Worm (Caenorhabditis elegans) whole organism, young adult: ENCODE results near the gene K10G6.9.

Experiments used
- C06A6.2 ChIP-seq: fragments of 200-800 bp; sonication (Bioruptor generic); conservative IDR thresholded peaks from 2 replicates; pipeline ENCODE4 v1.3.6; 2022; ENCODE audit warnings: missing genetic modification characterization, missing compliant biosample characterization
- F22D6.2 ChIP-seq: sonication (generic microtip); optimal IDR thresholded peaks from 2 replicates; lab custom pipeline; 2016; ENCODE audit warnings: mild to moderate bottlenecking, missing genetic modification characterization, missing compliant biosample characterization
- F37B4.10 ChIP-seq: fragments of 200-800 bp; sonication (Bioruptor generic); IDR thresholded peaks from 2 replicates; pipeline ENCODE4 v1.3.6; 2022; ENCODE audit warnings: missing genetic modification characterization, missing compliant biosample characterization
- F39B2.1 ChIP-seq: fragments of 200-800 bp; sonication (Bioruptor generic); IDR thresholded peaks from 2 replicates; pipeline ENCODE4 v1.3.6; 2022; ENCODE audit warnings: missing genetic modification reagents, missing genetic modification characterization, missing compliant biosample characterization
- T07F8.4 ChIP-seq: sonication (generic microtip); optimal IDR thresholded peaks from 2 replicates; lab custom pipeline; 2016; ENCODE audit warnings: mild to moderate bottlenecking, missing genetic modification characterization, moderate library complexity, missing compliant biosample characterization
- Y53F4B.3 ChIP-seq: fragments of 200-800 bp; sonication (Bioruptor generic); IDR thresholded peaks from 2 replicates; pipeline ENCODE4 v1.3.6; 2022; ENCODE audit warnings: missing genetic modification reagents, missing genetic modification characterization, missing compliant biosample characterization
- Y53G8AR.9 ChIP-seq: fragments of 200-800 bp; sonication (Bioruptor generic); conservative IDR thresholded peaks from 2 replicates; pipeline ENCODE4 v1.3.6; 2022; ENCODE audit warnings: missing genetic modification reagents, missing genetic modification characterization, missing compliant biosample characterization
- Y67H2A.10 ChIP-seq: fragments of 200-800 bp; sonication (Bioruptor generic); conservative IDR thresholded peaks from 2 replicates; pipeline ENCODE4 v1.3.6; 2022; ENCODE audit warnings: missing genetic modification reagents, missing genetic modification characterization, missing compliant biosample characterization
- Y95B8A.8 ChIP-seq: fragments of 200-800 bp; sonication (Bioruptor generic); IDR thresholded peaks from 2 replicates; pipeline ENCODE4 v1.3.6; 2022; ENCODE audit warnings: missing genetic modification reagents, missing genetic modification characterization, missing compliant biosample characterization
- akir-1 ChIP-seq: fragments of 200-800 bp; sonication (Bioruptor generic); optimal IDR thresholded peaks from 2 replicates; lab custom pipeline; 2018; ENCODE audit warnings: mild to moderate bottlenecking, missing genetic modification characterization, moderate library complexity, missing compliant biosample characterization
- ceh-27 ChIP-seq: fragments of 200-800 bp; sonication (Bioruptor generic); optimal IDR thresholded peaks from 2 replicates; lab custom pipeline; 2018; ENCODE audit warnings: mild to moderate bottlenecking, missing genetic modification characterization, moderate library complexity, missing compliant biosample characterization
- chd-7 ChIP-seq: sonication (generic microtip); optimal IDR thresholded peaks from 2 replicates; lab custom pipeline; 2016; ENCODE audit warnings: mild to moderate bottlenecking, missing genetic modification characterization, moderate library complexity, missing compliant biosample characterization
- egrh-3 ChIP-seq: fragments of 200-800 bp; sonication (Bioruptor generic); IDR thresholded peaks from 2 replicates; pipeline ENCODE4 v1.3.6; 2022; ENCODE audit warnings: missing genetic modification reagents, missing genetic modification characterization, missing compliant biosample characterization
- him-1 ChIP-seq: sonication (generic microtip); optimal IDR thresholded peaks from 2 replicates; lab custom pipeline; 2016; ENCODE audit warnings: missing genotype, missing genetic modification reagents, missing genetic modification characterization, missing compliant biosample characterization
- hlh-12 ChIP-seq: sonication (generic microtip); optimal IDR thresholded peaks from 2 replicates; lab custom pipeline; 2016; ENCODE audit warnings: missing genetic modification characterization, missing compliant biosample characterization
- hlh-26 ChIP-seq: fragments of 200-800 bp; sonication (Bioruptor generic); conservative IDR thresholded peaks from 2 replicates; pipeline ENCODE4 v1.3.6; 2022; ENCODE audit warnings: missing genetic modification reagents, missing genetic modification characterization, missing compliant biosample characterization
- hmg-1.2 ChIP-seq: fragments of 200-800 bp; sonication (Bioruptor generic); IDR thresholded peaks from 2 replicates; pipeline ENCODE4 v1.3.6; 2022; ENCODE audit warnings: missing genetic modification reagents, missing genetic modification characterization, missing compliant biosample characterization
- hmg-20 ChIP-seq: fragments of 200-800 bp; sonication (Bioruptor generic); IDR thresholded peaks from 2 replicates; pipeline ENCODE4 v1.3.6; 2022; ENCODE audit warnings: missing genetic modification reagents, missing genetic modification characterization, missing compliant biosample characterization
- hsf-1 ChIP-seq: fragments of 200-800 bp; sonication (Bioruptor generic); IDR thresholded peaks from 2 replicates; pipeline ENCODE4 v1.3.6; 2022; ENCODE audit warnings: missing genetic modification reagents, missing genetic modification characterization, missing compliant biosample characterization
- let-526 ChIP-seq: fragments of 200-800 bp; sonication (Bioruptor generic); IDR thresholded peaks from 2 replicates; pipeline ENCODE4 v1.3.6; 2022; ENCODE audit warnings: missing genetic modification reagents, missing genetic modification characterization, missing compliant biosample characterization
- lin-54 ChIP-seq: fragments of 200-800 bp; sonication (Bioruptor generic); optimal IDR thresholded peaks from 2 replicates; lab custom pipeline; 2018; ENCODE audit warnings: mild to moderate bottlenecking, missing genetic modification characterization, missing compliant biosample characterization
- lsy-27 ChIP-seq: sonication (generic microtip); optimal IDR thresholded peaks from 2 replicates; lab custom pipeline; 2017; ENCODE audit warnings: missing genetic modification characterization, mild to moderate bottlenecking, missing compliant biosample characterization, antibody characterized with exemption, missing genotype, borderline replicate concordance; ENCODE audit not compliant: insufficient read depth
- madf-8 ChIP-seq: fragments of 200-800 bp; sonication (Bioruptor generic); conservative IDR thresholded peaks from 2 replicates; pipeline ENCODE4 v1.3.6; 2022; ENCODE audit warnings: missing genetic modification reagents, missing genetic modification characterization, missing compliant biosample characterization
- nfya-2 ChIP-seq: fragments of 200-800 bp; sonication (Bioruptor generic); IDR thresholded peaks from 2 replicates; pipeline ENCODE4 v1.3.6; 2022; ENCODE audit warnings: missing genetic modification reagents, missing genetic modification characterization, missing compliant biosample characterization
- nhr-27 ChIP-seq: fragments of 200-800 bp; sonication (Bioruptor generic); optimal IDR thresholded peaks from 2 replicates; lab custom pipeline; 2018; ENCODE audit warnings: mild to moderate bottlenecking, missing genetic modification characterization, moderate library complexity, missing compliant biosample characterization
- pbrm-1 ChIP-seq: fragments of 200-800 bp; sonication (Bioruptor generic); IDR thresholded peaks from 2 replicates; pipeline ENCODE4 v1.3.6; 2022; ENCODE audit warnings: missing genetic modification reagents, missing genetic modification characterization, missing compliant biosample characterization
- repo-1 ChIP-seq: sonication (generic microtip); optimal IDR thresholded peaks from 2 replicates; lab custom pipeline; 2017; ENCODE audit warnings: mild to moderate bottlenecking, missing genetic modification characterization, missing compliant biosample characterization
- sdz-38 ChIP-seq: sonication (generic microtip); optimal IDR thresholded peaks from 2 replicates; lab custom pipeline; 2016; ENCODE audit warnings: missing genotype, missing genetic modification characterization, missing compliant biosample characterization
- snpc-1.3 ChIP-seq: sonication (generic microtip); optimal IDR thresholded peaks from 2 replicates; lab custom pipeline; 2017; ENCODE audit warnings: missing genetic modification characterization, mild to moderate bottlenecking, missing compliant biosample characterization, antibody characterized with exemption, moderate library complexity, missing genotype, missing genetic modification reagents; ENCODE audit not compliant: insufficient read depth
- snpc-4 ChIP-seq, 5 experiments: fragments of 150-350 bp in 1 of 5; sonication (generic microtip) in 4 of 5; optimal IDR thresholded peaks; 2 replicates each; lab custom pipeline; 2014 to 2018; ENCODE audit warnings: missing genetic modification characterization in 5 of 5, missing biosample characterization in 3 of 5, antibody characterized with exemption in 2 of 5, mild to moderate bottlenecking in 2 of 5, missing compliant biosample characterization in 2 of 5, missing genotype in 2 of 5, moderate library complexity in 2 of 5, missing genetic modification reagents in 1 of 5
- tbp1 ChIP-seq: fragments of 200-800 bp; sonication (Bioruptor generic); optimal IDR thresholded peaks from 2 replicates; lab custom pipeline; 2018; ENCODE audit warnings: mild to moderate bottlenecking, missing genetic modification characterization, missing compliant biosample characterization
- zfh-2 ChIP-seq: fragments of 200-800 bp; sonication (Bioruptor generic); conservative IDR thresholded peaks from 2 replicates; pipeline ENCODE4 v1.3.6; 2022; ENCODE audit warnings: missing genetic modification reagents, missing genetic modification characterization, missing compliant biosample characterization
- ztf-18 ChIP-seq: sonication (generic microtip); optimal IDR thresholded peaks from 2 replicates; lab custom pipeline; 2016; ENCODE audit warnings: missing genotype, mild to moderate bottlenecking, missing genetic modification characterization, missing compliant biosample characterization
- ztf-25 ChIP-seq: fragments of 200-800 bp; sonication (Bioruptor generic); IDR thresholded peaks from 2 replicates; pipeline ENCODE4 v1.3.6; 2022; ENCODE audit warnings: missing genetic modification reagents, missing genetic modification characterization, missing compliant biosample characterization
- ztf-26 ChIP-seq: sonication (generic microtip); optimal IDR thresholded peaks from 2 replicates; lab custom pipeline; 2017; ENCODE audit warnings: missing genetic modification characterization, missing compliant biosample characterization
- ztf-28 ChIP-seq: fragments of 200-800 bp; sonication (Bioruptor generic); IDR thresholded peaks from 2 replicates; pipeline ENCODE4 v1.3.6; 2022; ENCODE audit warnings: missing genetic modification reagents, missing genetic modification characterization, missing compliant biosample characterization

The K10G6.9 gene

ce11 chrII:3974953-3975352 is 2.9 kb downstream of the K10G6.9 start, which contains the start of gene cank-26:
TSS of gene cank-26 (minus strand) at chrII:3975065.
- TF ChIP-seq repo-1 (tag; lab: Kevin White, UChicago) (no peak), ceh-27 (no peak), madf-8 (GFP tag; lab: Robert Waterston, UW) (no peak)

- no peak for TF ChIP-seq hmg-1.2 (GFP tag; lab: Robert Waterston, UW)
- no peak for TF ChIP-seq snpc-4 (GFP tag; optimal IDR thresholded peaks at IDR 0.05; lab: Kevin White, UChicago)
- no peak for TF ChIP-seq snpc-4 (tag; optimal IDR thresholded peaks at IDR 0.05; lab: Kevin White, UChicago)
- no peak for TF ChIP-seq F37B4.10 (GFP tag; lab: Robert Waterston, UW)
- no peak for TF ChIP-seq sdz-38 (tag; lab: Kevin White, UChicago)
- no peak for TF ChIP-seq hlh-26 (GFP tag; lab: Robert Waterston, UW)
- TF ChIP-seq ztf-18, result no peak
- TF ChIP-seq lin-54 (GFP tag; lab: Kevin White, UChicago), result no peak
- no peak for TF ChIP-seq Y95B8A.8
- TF ChIP-seq ztf-25 (GFP tag; lab: Robert Waterston, UW), result no peak
- TF ChIP-seq let-526 (GFP tag; lab: Robert Waterston, UW), result no peak
- TF ChIP-seq tbp1, result no peak
- TF ChIP-seq chd-7, result no peak
- no peak for TF ChIP-seq nfya-2 (GFP tag; lab: Robert Waterston, UW)
- no peak for TF ChIP-seq hlh-12 (tag; lab: Kevin White, UChicago)
- TF ChIP-seq egrh-3 (GFP tag; lab: Robert Waterston, UW), result no peak
- TF ChIP-seq C06A6.2 (GFP tag; lab: Robert Waterston, UW), result no peak
- no peak for TF ChIP-seq F22D6.2 (tag; lab: Kevin White, UChicago)
Measured at ce11 chrII:3975942-3976341, 3.9 kb downstream of the K10G6.9 start, which contains the start of gene dos-2. TSS of gene dos-2 (plus strand) at chrII:3976242.

ce11 chrII:3978198-3978597 is 6.1 kb downstream of the K10G6.9 start:
- no peak for TF ChIP-seq F39B2.1 (GFP tag; lab: Robert Waterston, UW)
- no peak for TF ChIP-seq hsf-1 (GFP tag; lab: Robert Waterston, UW)
- TF ChIP-seq him-1, result no peak
- TF ChIP-seq T07F8.4 (tag; lab: Kevin White, UChicago), result no peak
- TF ChIP-seq ztf-28 (GFP tag; lab: Robert Waterston, UW), result no peak
- no peak for TF ChIP-seq akir-1 (GFP tag; lab: Kevin White, UChicago)
- no peak for TF ChIP-seq lsy-27

ce11 chrII:3980373-3980772 is 8.3 kb downstream of the K10G6.9 start:
- peak; percentile 55; the same call in 1 of the 2 replicates for TF ChIP-seq zfh-2 (GFP tag; lab: Robert Waterston, UW)
- peak; percentile 15; the same call in 1 of the 2 replicates for TF ChIP-seq egrh-3 (GFP tag; lab: Robert Waterston, UW)
- no peak for TF ChIP-seq pbrm-1 (GFP tag; lab: Robert Waterston, UW)

- TF ChIP-seq zfh-2 (GFP tag; lab: Robert Waterston, UW) (0 out of 2 replicates have a peak, but pooled peaks have one; percentile 7), nhr-27 (tag; lab: Kevin White, UChicago) (no peak)
Measured at ce11 chrII:3982313-3982712, 10.3 kb downstream of the K10G6.9 start, which contains the start of gene lin-31. TSS of gene lin-31 (plus strand) at chrII:3982549.

ce11 chrII:3984242-3984641 is 12.2 kb downstream of the K10G6.9 start:
- TF ChIP-seq ztf-26 (no peak), Y67H2A.10 (GFP tag; lab: Robert Waterston, UW) (no peak), Y53F4B.3 (GFP tag; lab: Robert Waterston, UW) (no peak), Y53G8AR.9 (no peak), sdz-38 (tag; lab: Kevin White, UChicago) (no peak), hmg-1.2 (GFP tag; lab: Robert Waterston, UW) (no peak), snpc-1.3 (no peak), ztf-25 (GFP tag; lab: Robert Waterston, UW) (no peak), hmg-20 (GFP tag; lab: Robert Waterston, UW) (no peak), hlh-12 (tag; lab: Kevin White, UChicago) (no peak)
